Worm (Caenorhabditis elegans): ENCODE data around the gene F17E9.5.

DNA sequence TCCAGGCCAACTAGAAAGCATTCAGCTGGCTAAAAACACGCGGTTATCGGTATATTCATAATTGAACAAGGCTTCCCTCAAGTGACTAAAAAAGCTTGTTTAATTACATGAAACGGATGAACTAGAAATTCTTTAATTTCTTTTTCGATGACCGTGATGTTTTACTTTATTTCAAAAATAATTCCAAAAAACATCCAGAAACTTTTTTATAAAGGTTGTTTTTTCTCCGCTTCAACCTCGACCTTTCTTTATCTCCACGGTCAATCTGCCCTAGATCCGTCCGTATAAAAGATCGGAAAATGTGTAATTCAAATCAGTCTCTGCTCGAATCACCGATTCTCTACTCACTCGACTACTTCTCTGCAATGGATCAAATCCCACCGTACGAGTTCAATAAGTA is at the start of gene F17E9.5:
- TF ChIP-seq nhr-77 (tag; optimal IDR thresholded peaks at IDR 0.05) (no peak), sem-4 (tag; optimal IDR thresholded peaks at IDR 0.05) (no peak), unc-39 (tag; optimal IDR thresholded peaks at IDR 0.05) (no peak), alr-1 (tag; optimal IDR thresholded peaks at IDR 0.05) (no peak), dmd-4 (tag; optimal IDR thresholded peaks at IDR 0.05) (no peak)
